Worm (Caenorhabditis elegans) whole organism, young adult: Measurements from ENCODE around the gene nhr-45.

Experiments
- B0019.2 ChIP-seq: fragments of 200-800 bp; sonication (Bioruptor generic); conservative IDR thresholded peaks from 2 replicates; pipeline ENCODE4 v1.3.6; 2022; ENCODE audit warnings: missing genetic modification reagents, missing genetic modification characterization, missing compliant biosample characterization
- B0261.1 ChIP-seq: sonication (generic microtip); optimal IDR thresholded peaks from 2 replicates; lab custom pipeline; 2016; ENCODE audit warnings: mild to moderate bottlenecking, missing genetic modification characterization, moderate library complexity, missing compliant biosample characterization
- C06A6.2 ChIP-seq: fragments of 200-800 bp; sonication (Bioruptor generic); conservative IDR thresholded peaks from 2 replicates; pipeline ENCODE4 v1.3.6; 2022; ENCODE audit warnings: missing genetic modification characterization, missing compliant biosample characterization
- F22D6.2 ChIP-seq: sonication (generic microtip); optimal IDR thresholded peaks from 2 replicates; lab custom pipeline; 2016; ENCODE audit warnings: mild to moderate bottlenecking, missing genetic modification characterization, missing compliant biosample characterization
- F23B12.7 ChIP-seq: sonication (generic microtip); optimal IDR thresholded peaks from 2 replicates; lab custom pipeline; 2017; ENCODE audit warnings: missing genetic modification characterization, mild to moderate bottlenecking, missing compliant biosample characterization, antibody characterized with exemption, moderate library complexity; ENCODE audit not compliant: insufficient read depth
- F49E8.2 ChIP-seq: sonication (generic microtip); optimal IDR thresholded peaks from 3 replicates; lab custom pipeline; 2017; ENCODE audit warnings: missing genetic modification characterization, mild to moderate bottlenecking, missing compliant biosample characterization, antibody characterized with exemption, moderate library complexity; ENCODE audit not compliant: insufficient read depth
- F57C9.4 ChIP-seq: sonication (generic microtip); optimal IDR thresholded peaks from 2 replicates; lab custom pipeline; 2017; ENCODE audit warnings: mild to moderate bottlenecking, missing genetic modification characterization, missing compliant biosample characterization
- T07F8.4 ChIP-seq: sonication (generic microtip); optimal IDR thresholded peaks from 2 replicates; lab custom pipeline; 2016; ENCODE audit warnings: mild to moderate bottlenecking, missing genetic modification characterization, moderate library complexity, missing compliant biosample characterization
- Y79H2A.3 ChIP-seq: fragments of 200-800 bp; sonication (Bioruptor generic); conservative IDR thresholded peaks from 2 replicates; pipeline ENCODE4 v1.3.6; 2022; ENCODE audit warnings: missing genetic modification reagents, missing genetic modification characterization, missing compliant biosample characterization
- ZK185.1 ChIP-seq: sonication (generic microtip); optimal IDR thresholded peaks from 2 replicates; lab custom pipeline; 2016; ENCODE audit warnings: mild to moderate bottlenecking, missing genetic modification characterization, missing compliant biosample characterization; ENCODE audit not compliant: poor library complexity, severe bottlenecking
- aptf-3 ChIP-seq: fragments of 200-800 bp; sonication (Bioruptor generic); IDR thresholded peaks from 2 replicates; pipeline ENCODE4 v1.3.6; 2022; ENCODE audit warnings: missing genetic modification characterization, missing compliant biosample characterization
- ccch-3 ChIP-seq: fragments of 200-800 bp; sonication (Bioruptor generic); optimal IDR thresholded peaks from 2 replicates; lab custom pipeline; 2018; ENCODE audit warnings: mild to moderate bottlenecking, missing genetic modification characterization, missing compliant biosample characterization
- ceh-91 ChIP-seq: fragments of 200-800 bp; sonication (Bioruptor generic); IDR thresholded peaks from 2 replicates; pipeline ENCODE4 v1.3.6; 2022; ENCODE audit warnings: missing genetic modification reagents, missing genetic modification characterization, missing compliant biosample characterization
- chd-7 ChIP-seq: sonication (generic microtip); optimal IDR thresholded peaks from 2 replicates; lab custom pipeline; 2016; ENCODE audit warnings: mild to moderate bottlenecking, missing genetic modification characterization, moderate library complexity, missing compliant biosample characterization
- die-1 ChIP-seq: sonication (generic microtip); optimal IDR thresholded peaks from 2 replicates; lab custom pipeline; 2016; ENCODE audit warnings: missing genotype, mild to moderate bottlenecking, missing genetic modification characterization, missing compliant biosample characterization
- dox-1 ChIP-seq: fragments of 200-800 bp; sonication (Bioruptor generic); IDR thresholded peaks from 2 replicates; pipeline ENCODE4 v1.3.6; 2022; ENCODE audit warnings: missing genetic modification reagents, missing genetic modification characterization, missing compliant biosample characterization
- efl-1 ChIP-seq: fragments of 150-350 bp; optimal IDR thresholded peaks from 2 replicates; lab custom pipeline; 2014; ENCODE audit warnings: missing biosample characterization, missing genetic modification reagents, missing genetic modification characterization
- ets-4 ChIP-seq: fragments of 200-800 bp; sonication (Bioruptor generic); optimal IDR thresholded peaks from 2 replicates; lab custom pipeline; 2018; ENCODE audit warnings: mild to moderate bottlenecking, missing genetic modification characterization, missing compliant biosample characterization
- hlh-12 ChIP-seq: sonication (generic microtip); optimal IDR thresholded peaks from 2 replicates; lab custom pipeline; 2016; ENCODE audit warnings: missing genetic modification characterization, missing compliant biosample characterization
- lag-1 ChIP-seq: fragments of 200-800 bp; sonication (Bioruptor generic); IDR thresholded peaks from 2 replicates; pipeline ENCODE4 v1.3.6; 2022; ENCODE audit warnings: missing genetic modification reagents, missing genetic modification characterization, missing compliant biosample characterization
- let-526 ChIP-seq: fragments of 200-800 bp; sonication (Bioruptor generic); IDR thresholded peaks from 2 replicates; pipeline ENCODE4 v1.3.6; 2022; ENCODE audit warnings: missing genetic modification reagents, missing genetic modification characterization, missing compliant biosample characterization
- lir-1 ChIP-seq: fragments of 200-800 bp; sonication (Bioruptor generic); conservative IDR thresholded peaks from 2 replicates; pipeline ENCODE4 v1.3.6; 2022; ENCODE audit warnings: missing genetic modification reagents, missing genetic modification characterization, missing compliant biosample characterization
- lsy-27 ChIP-seq: sonication (generic microtip); optimal IDR thresholded peaks from 2 replicates; lab custom pipeline; 2017; ENCODE audit warnings: missing genetic modification characterization, mild to moderate bottlenecking, missing compliant biosample characterization, antibody characterized with exemption, missing genotype, borderline replicate concordance; ENCODE audit not compliant: insufficient read depth
- mcd-1 ChIP-seq: fragments of 200-800 bp; sonication (Bioruptor generic); IDR thresholded peaks from 2 replicates; pipeline ENCODE4 v1.3.6; 2022; ENCODE audit warnings: missing genetic modification reagents, missing genetic modification characterization, missing compliant biosample characterization
- mes-4 ChIP-seq: sonication (generic microtip); optimal IDR thresholded peaks from 2 replicates; lab custom pipeline; 2016; ENCODE audit warnings: missing genotype, missing genetic modification characterization, missing compliant biosample characterization
- nfya-2 ChIP-seq: fragments of 200-800 bp; sonication (Bioruptor generic); IDR thresholded peaks from 2 replicates; pipeline ENCODE4 v1.3.6; 2022; ENCODE audit warnings: missing genetic modification reagents, missing genetic modification characterization, missing compliant biosample characterization
- nhr-179 ChIP-seq: sonication (generic microtip); optimal IDR thresholded peaks from 2 replicates; lab custom pipeline; 2016; ENCODE audit warnings: mild to moderate bottlenecking, missing genetic modification characterization, missing compliant biosample characterization
- nhr-80 ChIP-seq: sonication (generic microtip); optimal IDR thresholded peaks from 2 replicates; lab custom pipeline; 2016; ENCODE audit warnings: missing genetic modification characterization, missing compliant biosample characterization
- nhr-90 ChIP-seq: sonication (generic microtip); optimal IDR thresholded peaks from 2 replicates; lab custom pipeline; 2016; ENCODE audit warnings: missing genotype, mild to moderate bottlenecking, missing genetic modification characterization, missing compliant biosample characterization
- rpc-1 ChIP-seq, 2 experiments: fragments of 150-350 bp in 1 of 2; sonication (generic microtip) in 1 of 2; optimal IDR thresholded peaks; 2 replicates each; lab custom pipeline; 2014 to 2018; ENCODE audit warnings: missing biosample characterization in 1 of 2, missing genetic modification characterization in 1 of 2, missing genetic modification reagents in 1 of 2, missing genotype in 1 of 2
- snpc-4 ChIP-seq, 5 experiments: fragments of 150-350 bp in 1 of 5; sonication (generic microtip) in 4 of 5; optimal IDR thresholded peaks; 2 replicates each; lab custom pipeline; 2014 to 2018; ENCODE audit warnings: missing genetic modification characterization in 5 of 5, missing biosample characterization in 3 of 5, antibody characterized with exemption in 2 of 5, mild to moderate bottlenecking in 2 of 5, missing compliant biosample characterization in 2 of 5, missing genotype in 2 of 5, moderate library complexity in 2 of 5, missing genetic modification reagents in 1 of 5
- somi-1 ChIP-seq: fragments of 200-800 bp; sonication (Bioruptor generic); optimal IDR thresholded peaks from 2 replicates; lab custom pipeline; 2018; ENCODE audit warnings: mild to moderate bottlenecking, missing genetic modification characterization, missing compliant biosample characterization
- tlf-1 ChIP-seq: fragments of 200-800 bp; sonication (Bioruptor generic); optimal IDR thresholded peaks from 2 replicates; lab custom pipeline; 2018; ENCODE audit warnings: mild to moderate bottlenecking, missing genetic modification characterization, missing compliant biosample characterization
- zim-3 ChIP-seq: sonication (generic microtip); optimal IDR thresholded peaks from 2 replicates; lab custom pipeline; 2017; ENCODE audit warnings: mild to moderate bottlenecking, missing genetic modification characterization, moderate library complexity, missing compliant biosample characterization
- ztf-22 ChIP-seq: fragments of 200-800 bp; sonication (Bioruptor generic); optimal IDR thresholded peaks from 2 replicates; lab custom pipeline; 2018; ENCODE audit warnings: mild to moderate bottlenecking, missing genetic modification characterization, moderate library complexity, missing compliant biosample characterization
- ztf-28 ChIP-seq: fragments of 200-800 bp; sonication (Bioruptor generic); IDR thresholded peaks from 2 replicates; pipeline ENCODE4 v1.3.6; 2022; ENCODE audit warnings: missing genetic modification reagents, missing genetic modification characterization, missing compliant biosample characterization
- ztf-6 ChIP-seq: fragments of 200-800 bp; sonication (Bioruptor generic); IDR thresholded peaks from 2 replicates; pipeline ENCODE4 v1.3.6; 2022; ENCODE audit warnings: missing genetic modification reagents, missing genetic modification characterization, missing compliant biosample characterization

The nhr-45 gene

ce11 chrX:4694611-4695370, 34.7 kb upstream of the nhr-45 start:
- TF ChIP-seq zim-3 (tag; lab: Kevin White, UChicago): no peak
- no peak for TF ChIP-seq B0019.2 (GFP tag; lab: Robert Waterston, UW)
- no peak for TF ChIP-seq ztf-28 (GFP tag; lab: Robert Waterston, UW)
- TF ChIP-seq ZK185.1 (tag; lab: Kevin White, UChicago): no peak
- TF ChIP-seq ccch-3 (GFP tag; lab: Kevin White, UChicago): no peak
- no peak for TF ChIP-seq mcd-1 (GFP tag; lab: Robert Waterston, UW)
- TF ChIP-seq lir-1: no peak
- no peak for TF ChIP-seq die-1
- TF ChIP-seq snpc-4 (GFP tag; optimal IDR thresholded peaks at IDR 0.05; lab: Kevin White, UChicago): no peak
- no peak for TF ChIP-seq snpc-4 (tag; optimal IDR thresholded peaks at IDR 0.05; lab: Kevin White, UChicago)
- TF ChIP-seq somi-1 (GFP tag; lab: Kevin White, UChicago): no peak
- no peak for TF ChIP-seq nhr-90 (tag; lab: Kevin White, UChicago)
- no peak for TF ChIP-seq ztf-6 (GFP tag; lab: Robert Waterston, UW)
- TF ChIP-seq ceh-91 (GFP tag; lab: Robert Waterston, UW): no peak
- TF ChIP-seq efl-1: no peak

- no peak for TF ChIP-seq B0261.1 (tag; lab: Kevin White, UChicago)
- no peak for TF ChIP-seq nhr-80 (tag; lab: Kevin White, UChicago)
- no peak for TF ChIP-seq C06A6.2 (GFP tag; lab: Robert Waterston, UW)
- no peak for TF ChIP-seq F57C9.4 (tag; lab: Kevin White, UChicago)
- no peak for TF ChIP-seq nfya-2 (GFP tag; lab: Robert Waterston, UW)
- no peak for TF ChIP-seq F23B12.7
- TF ChIP-seq F22D6.2 (tag; lab: Kevin White, UChicago): no peak
- TF ChIP-seq chd-7: no peak
- no peak for TF ChIP-seq mes-4 (tag; lab: Kevin White, UChicago)
- no peak for TF ChIP-seq ets-4 (GFP tag; lab: Kevin White, UChicago)
- no peak for TF ChIP-seq efl-1
- no peak for TF ChIP-seq lsy-27
- no peak for TF ChIP-seq hlh-12 (tag; lab: Kevin White, UChicago)
- no peak for TF ChIP-seq T07F8.4 (tag; lab: Kevin White, UChicago)
- no peak for TF ChIP-seq nhr-179
- no peak for TF ChIP-seq let-526 (GFP tag; lab: Robert Waterston, UW)
These were observed 31.1 kb upstream of the nhr-45 start, which contains the start of gene K02G10.5 for ce11 chrX:4691148-4691773. Gene K02G10.5 (minus strand): TSS chrX:4691198.

ce11 chrX:4685579-4685978, 25.5 kb upstream of the nhr-45 start:
- TF ChIP-seq rpc-1 (optimal IDR thresholded peaks at IDR 0.05; lab: Kevin White, UChicago): no peak
- TF ChIP-seq rpc-1 (tag; optimal IDR thresholded peaks at IDR 0.05; lab: Kevin White, UChicago): no peak
- TF ChIP-seq dox-1 (GFP tag; lab: Robert Waterston, UW): no peak
- TF ChIP-seq aptf-3 (GFP tag; lab: Robert Waterston, UW): no peak
- no peak for TF ChIP-seq nhr-80 (tag; lab: Kevin White, UChicago)
- no peak for TF ChIP-seq nhr-179
- no peak for TF ChIP-seq tlf-1 (GFP tag; lab: Kevin White, UChicago)
- no peak for TF ChIP-seq C06A6.2 (GFP tag; lab: Robert Waterston, UW)
- no peak for TF ChIP-seq ztf-22
- no peak for TF ChIP-seq lag-1 (GFP tag; lab: Robert Waterston, UW)
- no peak for TF ChIP-seq F49E8.2 (tag; lab: Kevin White, UChicago)
- no peak for TF ChIP-seq Y79H2A.3
- TF ChIP-seq, all 124 proteins: peak for 0
